Fruit fly (Drosophila melanogaster) whole organism, prepupa: ENCODE measurements around the gene Sos.

ENCODE experiments used
- Blimp-1 ChIP-seq: fragments of 200-800 bp; sonication (Bioruptor generic); optimal IDR thresholded peaks from 3 replicates; lab custom pipeline; 2017; ENCODE audit warnings: missing biosample characterization, missing genetic modification characterization, mild to moderate bottlenecking, moderate library complexity, missing genetic modification reagents
- CG10669 ChIP-seq: fragments of 200-800 bp; sonication (Bioruptor generic); optimal IDR thresholded peaks from 3 replicates; lab custom pipeline; 2018; ENCODE audit warnings: missing biosample characterization, mild to moderate bottlenecking, missing genetic modification characterization, moderate library complexity
- CG11294 ChIP-seq: fragments of 200-800 bp; sonication (Bioruptor generic); IDR thresholded peaks from 2 replicates; pipeline ENCODE4 v1.3.6; 2022; ENCODE audit warnings: missing biosample characterization, missing genetic modification characterization
- CG11762 ChIP-seq: fragments of 200-800 bp; sonication (Bioruptor generic); optimal IDR thresholded peaks from 3 replicates; lab custom pipeline; 2016; ENCODE audit warnings: missing biosample characterization, missing genetic modification characterization; ENCODE audit not compliant: insufficient read depth
- CG11902 ChIP-seq: fragments of 200-800 bp; sonication (Bioruptor generic); optimal IDR thresholded peaks from 3 replicates; lab custom pipeline; 2016; ENCODE audit warnings: missing biosample characterization, missing genetic modification characterization
- CG1621 ChIP-seq: fragments of 200-800 bp; sonication (Bioruptor generic); optimal IDR thresholded peaks from 3 replicates; lab custom pipeline; 2018; ENCODE audit warnings: missing biosample characterization, mild to moderate bottlenecking, missing genetic modification characterization
- CG31627 ChIP-seq: fragments of 200-800 bp; sonication (Bioruptor generic); optimal IDR thresholded peaks from 3 replicates; lab custom pipeline; 2016; ENCODE audit warnings: missing biosample characterization, missing genetic modification characterization
- CG34406 ChIP-seq: fragments of 200-800 bp; sonication (Bioruptor generic); optimal IDR thresholded peaks from 3 replicates; lab custom pipeline; 2016; ENCODE audit warnings: missing biosample characterization, missing genetic modification characterization
- CG3919 ChIP-seq: fragments of 200-800 bp; sonication (Bioruptor generic); optimal IDR thresholded peaks from 3 replicates; lab custom pipeline; 2016; ENCODE audit warnings: missing biosample characterization, missing genetic modification characterization
- CG4318 ChIP-seq: fragments of 200-800 bp; sonication (Bioruptor generic); optimal IDR thresholded peaks from 3 replicates; lab custom pipeline; 2017; ENCODE audit warnings: missing biosample characterization, mild to moderate bottlenecking, missing genetic modification characterization
- CG6163 ChIP-seq: fragments of 200-800 bp; sonication (Bioruptor generic); IDR thresholded peaks from 3 replicates; pipeline ENCODE4 v1.3.6; 2022; ENCODE audit warnings: missing biosample characterization, missing genetic modification characterization
- CG6276 ChIP-seq: fragments of 200-800 bp; sonication (Bioruptor generic); optimal IDR thresholded peaks from 2 replicates; lab custom pipeline; 2017; ENCODE audit warnings: missing biosample characterization, mild to moderate bottlenecking, missing genetic modification characterization
- CG6854 ChIP-seq: fragments of 200-800 bp; sonication (Bioruptor generic); optimal IDR thresholded peaks from 2 replicates; lab custom pipeline; 2017; ENCODE audit warnings: missing biosample characterization, mild to moderate bottlenecking, missing genetic modification characterization
- CG7368 ChIP-seq: fragments of 200-800 bp; sonication (Bioruptor generic); optimal IDR thresholded peaks from 3 replicates; lab custom pipeline; 2016; ENCODE audit warnings: missing biosample characterization, missing genetic modification characterization
- Eip75B ChIP-seq: fragments of 200-800 bp; sonication (Bioruptor generic); optimal IDR thresholded peaks from 3 replicates; lab custom pipeline; 2016; ENCODE audit warnings: missing biosample characterization, missing genetic modification characterization
- Ets21C ChIP-seq: fragments of 200-800 bp; sonication (Bioruptor generic); optimal IDR thresholded peaks from 3 replicates; lab custom pipeline; 2016; ENCODE audit warnings: missing biosample characterization, missing genetic modification characterization
- Ets96B ChIP-seq: fragments of 200-800 bp; optimal IDR thresholded peaks from 2 replicates; lab custom pipeline; 2019; ENCODE audit warnings: missing biosample characterization, mild to moderate bottlenecking, missing genetic modification characterization, moderate library complexity
- Hr39 ChIP-seq: fragments of 200-800 bp; sonication (Bioruptor generic); optimal IDR thresholded peaks from 2 replicates; lab custom pipeline; 2016; ENCODE audit warnings: missing biosample characterization, missing genetic modification characterization
- Met ChIP-seq: fragments of 200-800 bp; sonication (Bioruptor generic); optimal IDR thresholded peaks from 3 replicates; lab custom pipeline; 2016; ENCODE audit warnings: missing biosample characterization, missing genetic modification characterization
- Smox ChIP-seq: fragments of 200-800 bp; sonication (Bioruptor generic); optimal IDR thresholded peaks from 3 replicates; lab custom pipeline; 2016; ENCODE audit warnings: missing biosample characterization, missing genetic modification characterization
- Sox102F ChIP-seq: fragments of 200-800 bp; sonication (Bioruptor generic); optimal IDR thresholded peaks from 2 replicates; lab custom pipeline; 2016; ENCODE audit warnings: missing biosample characterization, mild to moderate bottlenecking, missing genetic modification characterization
- Sox14 ChIP-seq: fragments of 200-800 bp; sonication (Bioruptor generic); optimal IDR thresholded peaks from 3 replicates; lab custom pipeline; 2016; ENCODE audit warnings: missing biosample characterization, missing genetic modification characterization
- achi ChIP-seq: fragments of 200-800 bp; sonication (Bioruptor generic); optimal IDR thresholded peaks from 3 replicates; lab custom pipeline; 2016; ENCODE audit warnings: missing biosample characterization, missing genetic modification characterization
- acj6 ChIP-seq: fragments of 200-800 bp; sonication (Bioruptor generic); optimal IDR thresholded peaks from 3 replicates; lab custom pipeline; 2016; ENCODE audit warnings: missing biosample characterization, missing genetic modification characterization
- cyc ChIP-seq: fragments of 200-800 bp; sonication (Bioruptor generic); optimal IDR thresholded peaks from 3 replicates; lab custom pipeline; 2016; ENCODE audit warnings: missing biosample characterization, missing genetic modification characterization
- dac ChIP-seq: fragments of 200-800 bp; sonication (Bioruptor generic); optimal IDR thresholded peaks from 2 replicates; lab custom pipeline; 2017; ENCODE audit warnings: missing biosample characterization, mild to moderate bottlenecking, missing genetic modification characterization
- dsx ChIP-seq: fragments of 200-800 bp; optimal IDR thresholded peaks from 3 replicates; lab custom pipeline; 2019; ENCODE audit warnings: missing biosample characterization, mild to moderate bottlenecking, missing genetic modification characterization, moderate library complexity; ENCODE audit not compliant: poor library complexity, severe bottlenecking
- esn ChIP-seq: fragments of 200-800 bp; sonication (Bioruptor generic); optimal IDR thresholded peaks from 2 replicates; lab custom pipeline; 2016; ENCODE audit warnings: missing biosample characterization, mild to moderate bottlenecking, missing genetic modification characterization, moderate library complexity
- fd59A ChIP-seq: fragments of 200-800 bp; sonication (Bioruptor generic); optimal IDR thresholded peaks from 2 replicates; lab custom pipeline; 2017; ENCODE audit warnings: missing biosample characterization, mild to moderate bottlenecking, missing genetic modification characterization, missing genetic modification reagents
- fkh ChIP-seq: fragments of 200-800 bp; sonication (Bioruptor generic); optimal IDR thresholded peaks from 3 replicates; lab custom pipeline; 2017; ENCODE audit warnings: missing biosample characterization, mild to moderate bottlenecking, missing genetic modification characterization, moderate library complexity
- net ChIP-seq: fragments of 200-800 bp; sonication (Bioruptor generic); optimal IDR thresholded peaks from 3 replicates; lab custom pipeline; 2016; ENCODE audit warnings: missing biosample characterization, missing genetic modification characterization
- pdm3 ChIP-seq: fragments of 200-800 bp; sonication (Bioruptor generic); optimal IDR thresholded peaks from 3 replicates; lab custom pipeline; 2016; ENCODE audit warnings: missing biosample characterization, missing genetic modification characterization
- ss ChIP-seq, 2 experiments: fragments of 200-800 bp; sonication (Bioruptor generic); optimal IDR thresholded peaks; 2 replicates in 1 of 2; 3 replicates in 1 of 2; lab custom pipeline; 2017 to 2018; ENCODE audit warnings: mild to moderate bottlenecking in 2 of 2, missing biosample characterization in 2 of 2, missing genetic modification characterization in 2 of 2, moderate library complexity in 1 of 2
- svp ChIP-seq: fragments of 200-800 bp; sonication (Bioruptor generic); peaks from one replicate; lab custom pipeline; 2016; ENCODE audit warnings: missing biosample characterization, missing genetic modification characterization
- topi ChIP-seq: fragments of 200-800 bp; sonication (Bioruptor generic); optimal IDR thresholded peaks from 3 replicates; lab custom pipeline; 2016; ENCODE audit warnings: missing biosample characterization, missing genetic modification characterization
- vri ChIP-seq: fragments of 200-800 bp; sonication (Bioruptor generic); optimal IDR thresholded peaks from 3 replicates; lab custom pipeline; 2016; ENCODE audit warnings: missing biosample characterization, mild to moderate bottlenecking, missing genetic modification characterization

Gene Sos

dm6 chr2L:13843692-13844284, 30.2 kb downstream of the Sos start, which contains the start of gene CG33306:
TSS of gene CG33306 (minus strand) at chr2L:13843742.
- TF ChIP-seq CG31627 (GFP tag; lab: Kevin White, UChicago): no peak
- no peak for TF ChIP-seq CG10669
- TF ChIP-seq topi (GFP tag; lab: Kevin White, UChicago): peak; percentile 37
- TF ChIP-seq Met (GFP tag; lab: Kevin White, UChicago): peak; percentile 55
- TF ChIP-seq esn (GFP tag; lab: Kevin White, UChicago): peak; percentile 50
- no peak for TF ChIP-seq Ets96B
- peak; percentile 22 for TF ChIP-seq cyc (GFP tag; lab: Kevin White, UChicago)
- peak; percentile 7 for TF ChIP-seq acj6
- peak; percentile 42 for TF ChIP-seq svp
- TF ChIP-seq CG34406: no peak

dm6 chr2L:13845178-13845577, 31.6 kb downstream of the Sos start, which contains the start of gene CG8997:
TSS of gene CG8997 (minus strand) at chr2L:13845325.
- TF ChIP-seq svp (peak; percentile 31), Blimp-1 (GFP tag; lab: Kevin White, UChicago) (no peak)

DNA sequence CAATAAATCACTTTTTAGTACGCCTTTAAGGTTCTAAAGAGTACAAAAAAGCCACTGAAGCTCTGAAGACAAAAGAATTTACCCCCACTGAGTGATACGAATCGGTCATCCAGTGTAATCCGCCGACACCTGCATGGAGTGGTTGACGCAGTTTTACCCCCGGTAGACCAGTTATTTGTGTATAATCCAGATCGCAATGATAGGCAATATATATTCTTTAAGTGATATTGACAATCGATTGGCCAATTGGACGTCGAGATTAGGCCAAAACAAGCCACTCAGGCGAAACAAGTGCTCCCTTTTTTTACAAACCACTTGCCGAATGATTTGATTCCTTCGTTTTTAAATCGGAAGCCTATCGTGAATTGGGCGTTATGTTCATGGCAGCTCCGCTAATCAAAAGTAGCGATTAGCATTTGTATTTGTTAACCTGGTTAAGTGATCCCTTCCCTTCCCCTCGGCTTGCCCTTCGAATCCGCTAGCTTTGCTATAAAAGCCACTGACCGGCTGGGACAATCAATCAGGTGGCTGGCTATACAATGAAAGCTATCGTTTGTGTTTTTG, 32.7 kb downstream of the Sos start, which contains the start of gene CG7916:
Gene CG7916 (plus strand): TSS at position 514 of the 564 bp plus-strand sequence.
- TF ChIP-seq fd59A (no peak), vri (peak; percentile 33)

- TF ChIP-seq CG6854 (no peak), CG6163 (GFP tag; lab: Robert Waterston, UW) (no peak), dac (no peak), Blimp-1 (GFP tag; lab: Kevin White, UChicago) (no peak), Ets21C (no peak), CG34406 (no peak), Smox (no peak), CG1621 (no peak), CG11294 (no peak), net (GFP tag; lab: Kevin White, UChicago) (no peak), Ets96B (no peak), CG4318 (GFP tag; lab: Kevin White, UChicago) (no peak), Sox14 (GFP tag; lab: Kevin White, UChicago) (no peak), CG6276 (GFP tag; lab: Kevin White, UChicago) (no peak), ss (GFP tag; optimal IDR thresholded peaks at IDR 0.05; lab: Kevin White, UChicago) (no peak), esn (GFP tag; lab: Kevin White, UChicago) (no peak), Hr39 (GFP tag; lab: Kevin White, UChicago) (no peak), CG10669 (no peak), acj6 (no peak)
Measured at dm6 chr2L:13847625-13848024, 34.0 kb downstream of the Sos start, which contains the start of gene CG7953. TSS of gene CG7953 (plus strand) at chr2L:13847925.

DNA sequence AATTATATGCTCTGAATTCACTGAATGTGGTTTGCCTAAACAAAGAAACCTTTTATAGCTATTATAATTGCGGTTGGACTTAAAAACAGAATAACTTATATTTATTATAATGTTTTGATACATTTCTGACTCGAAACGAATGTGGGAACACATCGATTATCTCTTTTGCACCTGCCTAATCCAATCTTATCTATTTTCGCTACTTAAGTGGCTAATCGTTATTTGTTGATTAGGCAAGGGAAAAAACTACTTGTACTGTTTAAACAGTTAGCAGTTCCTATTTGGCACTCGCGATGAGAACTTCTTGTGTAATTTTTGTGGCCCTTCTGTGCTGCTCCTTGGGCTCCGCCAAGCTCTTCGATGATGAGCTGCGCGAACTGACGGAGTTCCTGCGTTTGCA, 35.5 kb downstream of the Sos start, which contains the start of gene CG7968:
Gene CG7968 (plus strand): TSS at position 276 of the 400 bp plus-strand sequence.
- TF ChIP-seq CG11902 (GFP tag; lab: Kevin White, UChicago) (no peak), fkh (GFP tag; lab: Kevin White, UChicago) (no peak), dac (no peak), CG11294 (no peak), CG11762 (GFP tag; lab: Kevin White, UChicago) (no peak), Sox102F (no peak), CG7368 (no peak), pdm3 (GFP tag; lab: Kevin White, UChicago) (no peak), fd59A (no peak), achi (GFP tag; lab: Kevin White, UChicago) (no peak), CG3919 (no peak), Blimp-1 (GFP tag; lab: Kevin White, UChicago) (no peak), Eip75B (no peak), dsx (GFP tag; lab: Kevin White, UChicago) (no peak), CG31627 (GFP tag; lab: Kevin White, UChicago) (no peak)
